Worm (Caenorhabditis elegans) whole organism, young adult: Measurements from ENCODE around the gene chil-5.

Experiments used
- B0019.2 ChIP-seq: fragments of 200-800 bp; sonication (Bioruptor generic); conservative IDR thresholded peaks from 2 replicates; pipeline ENCODE4 v1.3.6; 2022; ENCODE audit warnings: missing genetic modification reagents, missing genetic modification characterization, missing compliant biosample characterization
- snpc-1.1 ChIP-seq: sonication (generic microtip); optimal IDR thresholded peaks from 2 replicates; lab custom pipeline; 2017; ENCODE audit warnings: missing genetic modification characterization, mild to moderate bottlenecking, missing compliant biosample characterization, antibody characterized with exemption, moderate library complexity, missing genotype, missing genetic modification reagents; ENCODE audit not compliant: insufficient read depth
- unc-62 ChIP-seq: fragments of 150-350 bp; optimal IDR thresholded peaks from 2 replicates; lab custom pipeline; 2014; ENCODE audit warnings: missing biosample characterization, missing genetic modification reagents, missing genetic modification characterization

- no peak for TF ChIP-seq B0019.2 (GFP tag; lab: Robert Waterston, UW)
- TF ChIP-seq snpc-1.1: no peak
- TF ChIP-seq unc-62 (GFP tag; lab: Kevin White, UChicago): no peak
Measured at ce11 chrII:9855620-9856019, 3.9 kb downstream of the chil-5 start, which contains the start of gene chil-4.
